Worm (Caenorhabditis elegans) whole organism, young adult: ENCODE data around the gene Y40H7A.10.
A peak's percentile ranks its signal among the peaks of the same experiment; 100 is the strongest.

ENCODE experiments used
- B0336.3 ChIP-seq: fragments of 200-800 bp; sonication (Bioruptor generic); IDR thresholded peaks from 2 replicates; pipeline ENCODE4 v1.3.6; 2022; ENCODE audit warnings: missing genetic modification characterization, missing compliant biosample characterization
- C06A6.2 ChIP-seq: fragments of 200-800 bp; sonication (Bioruptor generic); conservative IDR thresholded peaks from 2 replicates; pipeline ENCODE4 v1.3.6; 2022; ENCODE audit warnings: missing genetic modification characterization, missing compliant biosample characterization
- D2030.7 ChIP-seq: fragments of 200-800 bp; sonication (Bioruptor generic); IDR thresholded peaks from 2 replicates; pipeline ENCODE4 v1.3.6; 2022; ENCODE audit warnings: missing genetic modification reagents, missing genetic modification characterization, missing compliant biosample characterization
- F23B12.7 ChIP-seq: sonication (generic microtip); optimal IDR thresholded peaks from 2 replicates; lab custom pipeline; 2017; ENCODE audit warnings: missing genetic modification characterization, mild to moderate bottlenecking, missing compliant biosample characterization, antibody characterized with exemption, moderate library complexity; ENCODE audit not compliant: insufficient read depth
- F52B5.7 ChIP-seq: sonication (generic microtip); optimal IDR thresholded peaks from 2 replicates; lab custom pipeline; 2016; ENCODE audit warnings: mild to moderate bottlenecking, missing genetic modification characterization, missing compliant biosample characterization
- F57A8.1 ChIP-seq: fragments of 200-800 bp; sonication (Bioruptor generic); optimal IDR thresholded peaks from 2 replicates; lab custom pipeline; 2018; ENCODE audit warnings: mild to moderate bottlenecking, missing genetic modification characterization, moderate library complexity, missing compliant biosample characterization
- Y53F4B.3 ChIP-seq: fragments of 200-800 bp; sonication (Bioruptor generic); IDR thresholded peaks from 2 replicates; pipeline ENCODE4 v1.3.6; 2022; ENCODE audit warnings: missing genetic modification reagents, missing genetic modification characterization, missing compliant biosample characterization
- Y53G8AR.9 ChIP-seq: fragments of 200-800 bp; sonication (Bioruptor generic); conservative IDR thresholded peaks from 2 replicates; pipeline ENCODE4 v1.3.6; 2022; ENCODE audit warnings: missing genetic modification reagents, missing genetic modification characterization, missing compliant biosample characterization
- attf-5 ChIP-seq: fragments of 200-800 bp; sonication (Bioruptor generic); optimal IDR thresholded peaks from 2 replicates; lab custom pipeline; 2018; ENCODE audit warnings: mild to moderate bottlenecking, missing genetic modification characterization, missing compliant biosample characterization
- attf-6 ChIP-seq: fragments of 200-800 bp; sonication (Bioruptor generic); IDR thresholded peaks from 2 replicates; pipeline ENCODE4 v1.3.6; 2022; ENCODE audit warnings: missing genetic modification reagents, missing genetic modification characterization, missing compliant biosample characterization
- bed-1 ChIP-seq: fragments of 200-800 bp; sonication (Bioruptor generic); IDR thresholded peaks from 2 replicates; pipeline ENCODE4 v1.3.6; 2022; ENCODE audit warnings: missing genetic modification reagents, missing genetic modification characterization, missing compliant biosample characterization
- cebp-1 ChIP-seq, 2 experiments: fragments of 200-800 bp in 1 of 2; sonication (Bioruptor generic) in 1 of 2; sonication (generic microtip) in 1 of 2; IDR thresholded peaks in 1 of 2; optimal IDR thresholded peaks in 1 of 2; 2 replicates each; pipeline versions ENCODE4 v1.3.6 to Lab custom; 2017 to 2022; ENCODE audit warnings: missing compliant biosample characterization in 2 of 2, missing genetic modification characterization in 2 of 2, mild to moderate bottlenecking in 1 of 2, missing genetic modification reagents in 1 of 2, moderate library complexity in 1 of 2
- ceh-58 ChIP-seq: fragments of 200-800 bp; sonication (Bioruptor generic); IDR thresholded peaks from 2 replicates; pipeline ENCODE4 v1.3.6; 2022; ENCODE audit warnings: missing genetic modification characterization, missing compliant biosample characterization
- ceh-91 ChIP-seq: fragments of 200-800 bp; sonication (Bioruptor generic); IDR thresholded peaks from 2 replicates; pipeline ENCODE4 v1.3.6; 2022; ENCODE audit warnings: missing genetic modification reagents, missing genetic modification characterization, missing compliant biosample characterization
- ets-4 ChIP-seq: fragments of 200-800 bp; sonication (Bioruptor generic); optimal IDR thresholded peaks from 2 replicates; lab custom pipeline; 2018; ENCODE audit warnings: mild to moderate bottlenecking, missing genetic modification characterization, missing compliant biosample characterization
- gei-17 ChIP-seq: fragments of 200-800 bp; sonication (Bioruptor generic); optimal IDR thresholded peaks from 2 replicates; lab custom pipeline; 2018; ENCODE audit warnings: mild to moderate bottlenecking, missing genetic modification characterization, missing compliant biosample characterization
- hlh-12 ChIP-seq: sonication (generic microtip); optimal IDR thresholded peaks from 2 replicates; lab custom pipeline; 2016; ENCODE audit warnings: missing genetic modification characterization, missing compliant biosample characterization
- hmg-1.2 ChIP-seq: fragments of 200-800 bp; sonication (Bioruptor generic); IDR thresholded peaks from 2 replicates; pipeline ENCODE4 v1.3.6; 2022; ENCODE audit warnings: missing genetic modification reagents, missing genetic modification characterization, missing compliant biosample characterization
- lin-35 ChIP-seq, 3 experiments: fragments of 150-350 bp in 2 of 3; sonication (generic microtip) in 1 of 3; optimal IDR thresholded peaks; 2 replicates each; lab custom pipeline; 2014 to 2018; ENCODE audit warnings: missing biosample characterization in 3 of 3, missing genetic modification characterization in 3 of 3, missing genetic modification reagents in 3 of 3
- lir-1 ChIP-seq: fragments of 200-800 bp; sonication (Bioruptor generic); conservative IDR thresholded peaks from 2 replicates; pipeline ENCODE4 v1.3.6; 2022; ENCODE audit warnings: missing genetic modification reagents, missing genetic modification characterization, missing compliant biosample characterization
- madf-10 ChIP-seq: sonication (generic microtip); optimal IDR thresholded peaks from 2 replicates; lab custom pipeline; 2016; ENCODE audit warnings: mild to moderate bottlenecking, missing genetic modification characterization, missing compliant biosample characterization
- mes-4 ChIP-seq: sonication (generic microtip); optimal IDR thresholded peaks from 2 replicates; lab custom pipeline; 2016; ENCODE audit warnings: missing genotype, missing genetic modification characterization, missing compliant biosample characterization
- mxl-1 ChIP-seq: sonication (generic microtip); optimal IDR thresholded peaks from 2 replicates; lab custom pipeline; 2016; ENCODE audit warnings: missing genetic modification characterization, missing compliant biosample characterization
- nhr-80 ChIP-seq: sonication (generic microtip); optimal IDR thresholded peaks from 2 replicates; lab custom pipeline; 2016; ENCODE audit warnings: missing genetic modification characterization, missing compliant biosample characterization
- repo-1 ChIP-seq: sonication (generic microtip); optimal IDR thresholded peaks from 2 replicates; lab custom pipeline; 2017; ENCODE audit warnings: mild to moderate bottlenecking, missing genetic modification characterization, missing compliant biosample characterization
- sdz-38 ChIP-seq: sonication (generic microtip); optimal IDR thresholded peaks from 2 replicates; lab custom pipeline; 2016; ENCODE audit warnings: missing genotype, missing genetic modification characterization, missing compliant biosample characterization
- snpc-1.1 ChIP-seq: sonication (generic microtip); optimal IDR thresholded peaks from 2 replicates; lab custom pipeline; 2017; ENCODE audit warnings: missing genetic modification characterization, mild to moderate bottlenecking, missing compliant biosample characterization, antibody characterized with exemption, moderate library complexity, missing genotype, missing genetic modification reagents; ENCODE audit not compliant: insufficient read depth
- snpc-4 ChIP-seq, 5 experiments: fragments of 150-350 bp in 1 of 5; sonication (generic microtip) in 4 of 5; optimal IDR thresholded peaks; 2 replicates each; lab custom pipeline; 2014 to 2018; ENCODE audit warnings: missing genetic modification characterization in 5 of 5, missing biosample characterization in 3 of 5, antibody characterized with exemption in 2 of 5, mild to moderate bottlenecking in 2 of 5, missing compliant biosample characterization in 2 of 5, missing genotype in 2 of 5, moderate library complexity in 2 of 5, missing genetic modification reagents in 1 of 5
- sptf-2 ChIP-seq: fragments of 200-800 bp; sonication (Bioruptor generic); optimal IDR thresholded peaks from 2 replicates; lab custom pipeline; 2018; ENCODE audit warnings: mild to moderate bottlenecking, missing genetic modification characterization, missing compliant biosample characterization
- tlf-1 ChIP-seq: fragments of 200-800 bp; sonication (Bioruptor generic); optimal IDR thresholded peaks from 2 replicates; lab custom pipeline; 2018; ENCODE audit warnings: mild to moderate bottlenecking, missing genetic modification characterization, missing compliant biosample characterization
- unc-62 ChIP-seq: fragments of 150-350 bp; optimal IDR thresholded peaks from 2 replicates; lab custom pipeline; 2014; ENCODE audit warnings: missing biosample characterization, missing genetic modification reagents, missing genetic modification characterization
- ztf-6 ChIP-seq: fragments of 200-800 bp; sonication (Bioruptor generic); IDR thresholded peaks from 2 replicates; pipeline ENCODE4 v1.3.6; 2022; ENCODE audit warnings: missing genetic modification reagents, missing genetic modification characterization, missing compliant biosample characterization

Gene Y40H7A.10

ce11 chrIV:15215470-15215869, at the start of gene Y40H7A.10:
Gene Y40H7A.10, minus strand, starts transcription at chrIV:15215597.
- peak; percentile 26 for TF ChIP-seq unc-62 (GFP tag; lab: Kevin White, UChicago)
- TF ChIP-seq mxl-1 (tag; lab: Kevin White, UChicago), result no peak
- TF ChIP-seq bed-1, result no peak
- no peak for TF ChIP-seq D2030.7 (GFP tag; lab: Robert Waterston, UW)
- peak; percentile 74 for TF ChIP-seq nhr-80 (tag; lab: Kevin White, UChicago)
- TF ChIP-seq attf-6, result 0 out of 2 replicates have a peak, but pooled peaks have one; percentile 34
- no peak for TF ChIP-seq attf-5 (GFP tag; lab: Kevin White, UChicago)
- no peak for TF ChIP-seq ztf-6 (GFP tag; lab: Robert Waterston, UW)
- no peak for TF ChIP-seq ceh-58 (GFP tag; lab: Robert Waterston, UW)
- TF ChIP-seq ets-4 (GFP tag; lab: Kevin White, UChicago), result no peak
- TF ChIP-seq Y53F4B.3 (GFP tag; lab: Robert Waterston, UW), result no peak
- TF ChIP-seq F57A8.1 (GFP tag; lab: Kevin White, UChicago), result no peak
- TF ChIP-seq ceh-91, result no peak
- TF ChIP-seq cebp-1 (GFP tag; IDR thresholded peaks at IDR 0.05; lab: Robert Waterston, UW), result no peak
- no peak for TF ChIP-seq cebp-1 (tag; optimal IDR thresholded peaks at IDR 0.05; lab: Kevin White, UChicago)
- TF ChIP-seq gei-17, result no peak
- no peak for TF ChIP-seq tlf-1 (GFP tag; lab: Kevin White, UChicago)

- TF ChIP-seq snpc-4 (GFP tag; optimal IDR thresholded peaks at IDR 0.05; lab: Kevin White, UChicago), result no peak
- TF ChIP-seq snpc-4 (tag; optimal IDR thresholded peaks at IDR 0.05; lab: Kevin White, UChicago), result peak in 1 of 4 experiments; percentile 2
- TF ChIP-seq tlf-1 (GFP tag; lab: Kevin White, UChicago), result no peak
- TF ChIP-seq lir-1, result no peak
- TF ChIP-seq hmg-1.2, result peak; percentile 63; the same call in 1 of the 2 replicates
- TF ChIP-seq sptf-2 (GFP tag; lab: Kevin White, UChicago), result no peak
- TF ChIP-seq lin-35 (GFP tag; optimal IDR thresholded peaks at IDR 0.05; lab: Kevin White, UChicago), result no peak
These were observed 44.2 kb upstream of the Y40H7A.10 start, which contains the start of gene Y73F8A.5 for ce11 chrIV:15259548-15259947. Gene Y73F8A.5, plus strand, starts transcription at chrIV:15259868.

DNA sequence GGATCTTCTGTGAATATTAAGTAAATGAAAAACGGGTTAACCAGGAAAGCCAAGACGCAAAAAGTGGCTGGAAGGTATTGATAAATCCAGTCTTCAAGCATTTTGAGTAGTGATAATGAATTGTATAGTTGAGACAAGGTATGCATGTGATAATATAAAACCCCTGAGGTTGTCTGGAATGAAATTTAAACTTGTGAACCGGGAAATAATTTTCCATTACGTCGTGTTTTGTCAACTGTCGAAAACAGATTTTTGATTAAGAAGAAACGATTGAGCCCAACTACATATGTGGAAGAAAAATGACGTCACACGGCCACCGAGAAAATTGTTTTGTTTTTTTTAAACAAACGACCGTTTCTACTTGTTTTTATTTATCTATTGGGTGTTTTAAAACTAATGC, 36.8 kb upstream of the Y40H7A.10 start, which contains the start of gene srj-42:
Gene srj-42, minus strand, starts transcription at position 101 of the 400 bp plus-strand sequence.
- TF ChIP-seq lin-35 (GFP tag; optimal IDR thresholded peaks at IDR 0.05; lab: Kevin White, UChicago) (no peak), F23B12.7 (tag; lab: Kevin White, UChicago) (no peak), F52B5.7 (tag; lab: Kevin White, UChicago) (no peak), madf-10 (tag; lab: Kevin White, UChicago) (no peak), unc-62 (GFP tag; lab: Kevin White, UChicago) (no peak), repo-1 (no peak), hlh-12 (tag; lab: Kevin White, UChicago) (no peak), B0336.3 (GFP tag; lab: Robert Waterston, UW) (no peak), snpc-1.1 (tag; lab: Kevin White, UChicago) (no peak), C06A6.2 (GFP tag; lab: Robert Waterston, UW) (no peak)

DNA sequence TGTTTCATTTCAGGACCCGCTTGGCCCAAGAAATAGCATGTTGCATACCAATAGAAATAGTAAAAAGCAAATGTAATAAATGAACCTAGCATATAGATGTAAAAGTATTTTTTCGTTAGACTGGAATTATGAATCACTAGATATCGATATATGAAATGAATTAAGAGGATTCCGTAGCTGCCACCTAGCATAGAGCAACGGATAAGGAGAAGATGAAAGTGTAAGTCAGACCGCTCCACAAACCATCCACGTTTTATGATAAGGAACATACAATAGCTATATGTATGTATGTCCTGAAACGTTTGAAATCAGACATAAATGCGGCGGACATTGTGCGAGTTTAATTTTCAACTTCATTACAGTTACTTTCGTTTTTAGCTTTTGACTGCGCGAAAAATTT, 35.7 kb upstream of the Y40H7A.10 start:
- TF ChIP-seq sdz-38, result no peak
- no peak for TF ChIP-seq mes-4 (tag; lab: Kevin White, UChicago)
- no peak for TF ChIP-seq ceh-58 (GFP tag; lab: Robert Waterston, UW)
- TF ChIP-seq Y53G8AR.9, result no peak
- TF ChIP-seq, all 124 proteins: peak for 0
